Worm (Caenorhabditis elegans) whole organism, late embryonic: ENCODE measurements around the gene gpa-13.

Source experiments
- C38D4.7 ChIP-seq: fragments of 200-800 bp; sonication (Bioruptor generic); optimal IDR thresholded peaks from 2 replicates; lab custom pipeline; 2018; ENCODE audit warnings: mild to moderate bottlenecking, missing genetic modification characterization, moderate library complexity, missing compliant biosample characterization
- F13H6.1 ChIP-seq: sonication (generic microtip); optimal IDR thresholded peaks from 2 replicates; lab custom pipeline; 2016; ENCODE audit warnings: missing genetic modification characterization, missing compliant biosample characterization
- K09A11.1 ChIP-seq: sonication (generic microtip); optimal IDR thresholded peaks from 2 replicates; lab custom pipeline; 2017; ENCODE audit warnings: antibody characterized with exemption, mild to moderate bottlenecking, missing genetic modification characterization, missing compliant biosample characterization; ENCODE audit not compliant: insufficient read depth
- ama-1 ChIP-seq: fragments of 150-350 bp; optimal IDR thresholded peaks from 2 replicates; lab custom pipeline; 2014
- che-1 ChIP-seq: sonication (generic microtip); optimal IDR thresholded peaks from 2 replicates; lab custom pipeline; 2016; ENCODE audit warnings: mild to moderate bottlenecking, missing genetic modification characterization, missing compliant biosample characterization
- fkh-10 ChIP-seq: fragments of 150-350 bp; optimal IDR thresholded peaks from 2 replicates; lab custom pipeline; 2014; ENCODE audit warnings: missing biosample characterization, missing genetic modification reagents, missing genetic modification characterization
- hlh-13 ChIP-seq: fragments of 200-800 bp; sonication (Bioruptor generic); optimal IDR thresholded peaks from 2 replicates; lab custom pipeline; 2018; ENCODE audit warnings: mild to moderate bottlenecking, missing genetic modification characterization, missing compliant biosample characterization
- hlh-15 ChIP-seq: sonication (generic microtip); optimal IDR thresholded peaks from 2 replicates; lab custom pipeline; 2016; ENCODE audit warnings: missing genetic modification characterization, missing compliant biosample characterization
- lin-11 ChIP-seq: fragments of 200-800 bp; sonication (Bioruptor generic); optimal IDR thresholded peaks from 2 replicates; lab custom pipeline; 2018; ENCODE audit warnings: mild to moderate bottlenecking, missing genetic modification characterization, missing compliant biosample characterization
- nhr-11 ChIP-seq: fragments of 150-350 bp; optimal IDR thresholded peaks from 2 replicates; lab custom pipeline; 2014; ENCODE audit warnings: missing biosample characterization, missing genetic modification characterization
- pqm-1 ChIP-seq: sonication (generic microtip); optimal IDR thresholded peaks from 2 replicates; lab custom pipeline; 2016; ENCODE audit warnings: missing genetic modification characterization, missing compliant biosample characterization
- rnt-1 ChIP-seq: sonication (generic microtip); optimal IDR thresholded peaks from 2 replicates; lab custom pipeline; 2016; ENCODE audit warnings: missing genetic modification characterization, missing compliant biosample characterization

DNA sequence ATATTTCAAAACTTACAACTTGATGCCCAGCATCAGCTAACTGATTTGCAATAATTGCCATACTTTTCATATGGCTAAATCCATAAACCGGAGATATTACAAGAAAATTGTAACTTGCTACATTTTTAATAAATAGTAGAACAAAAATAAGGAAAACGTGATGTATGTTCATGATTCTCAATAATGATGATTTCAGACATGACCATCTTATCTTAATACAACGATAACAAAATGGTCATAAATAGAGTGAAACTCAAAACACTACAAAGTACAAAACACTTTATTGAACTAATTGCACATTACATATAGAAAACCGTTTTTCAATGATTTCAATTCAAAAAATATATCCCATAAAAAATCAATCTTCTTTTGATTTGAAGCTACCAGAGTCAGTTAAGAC lies 38.0 kb upstream of the gpa-13 start, which contains the start of gene ugt-5:
- TF ChIP-seq F13H6.1 (tag; lab: Kevin White, UChicago) (no peak), hlh-13 (GFP tag; lab: Kevin White, UChicago) (no peak), K09A11.1 (tag; lab: Kevin White, UChicago) (no peak), che-1 (tag; lab: Kevin White, UChicago) (no peak), ama-1 (lab: Kevin White, UChicago) (no peak), C38D4.7 (GFP tag; lab: Kevin White, UChicago) (no peak), hlh-15 (tag; lab: Kevin White, UChicago) (no peak), nhr-11 (no peak), lin-11 (tag; lab: Kevin White, UChicago) (no peak), fkh-10 (GFP tag; lab: Kevin White, UChicago) (no peak), pqm-1 (tag; lab: Kevin White, UChicago) (no peak), rnt-1 (no peak)
